Worm (Caenorhabditis elegans): ENCODE results near the gene F36D3.14.

- TF ChIP-seq unc-39 (tag; optimal IDR thresholded peaks at IDR 0.05), result no peak
- TF ChIP-seq pqm-1 (tag; optimal IDR thresholded peaks at IDR 0.05), result no peak
- no peak for TF ChIP-seq lin-15B (tag; optimal IDR thresholded peaks at IDR 0.05)
- no peak for TF ChIP-seq mdl-1 (tag; optimal IDR thresholded peaks at IDR 0.05)
- TF ChIP-seq egl-27 (tag; optimal IDR thresholded peaks at IDR 0.05), result no peak
- TF ChIP-seq ama-1 (optimal IDR thresholded peaks at IDR 0.05), result no peak
- no peak for TF ChIP-seq sea-2 (GFP tag; optimal IDR thresholded peaks at IDR 0.05)
- no peak for TF ChIP-seq nhr-67 (tag; optimal IDR thresholded peaks at IDR 0.05)
Measured at ce11 chrV:16470916-16471315, 32.1 kb downstream of the F36D3.14 start, which contains the start of gene srh-138.

Measured in whole organism, L3 larva.